Worm (Caenorhabditis elegans): ENCODE data around the gene sng-1.
"Not testable (repeated sequence)": the region's sequence is repeated elsewhere in the genome, so short reads cannot be mapped to it uniquely, and the experiment has no call there.

Gene sng-1

DNA sequence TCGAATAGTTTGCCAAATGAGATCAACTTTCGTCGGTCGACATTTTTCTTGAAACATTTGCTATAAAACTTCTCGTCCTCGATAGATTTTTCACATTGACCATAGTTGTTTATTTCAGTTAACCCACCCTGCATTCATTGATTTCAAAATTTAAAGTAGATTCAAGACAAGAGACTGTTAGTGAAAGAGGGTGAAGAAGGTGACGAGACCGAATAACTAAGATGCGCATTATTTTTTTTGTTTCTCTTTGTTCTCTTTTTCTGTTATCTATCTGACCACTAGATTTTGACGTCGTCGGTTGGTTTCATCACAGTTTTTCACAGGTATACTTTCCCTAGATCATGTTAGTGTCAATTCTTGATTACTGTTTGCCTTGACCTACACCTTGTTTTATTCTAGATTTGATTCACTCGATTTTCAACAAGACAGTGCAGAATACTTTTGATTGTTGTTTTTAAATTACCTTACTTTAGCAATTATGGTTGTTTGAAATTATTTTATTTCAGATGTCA lies 3.3 kb downstream of the sng-1 start, which contains the start of gene ttr-30:
Gene ttr-30 (plus strand): TSS at position 265 of the 512 bp plus-strand sequence.
- no peak for TF ChIP-seq W03F9.2 (tag; optimal IDR thresholded peaks at IDR 0.05)
- no peak for TF ChIP-seq dao-5 (tag; optimal IDR thresholded peaks at IDR 0.05)
- no peak for TF ChIP-seq him-1 (tag; optimal IDR thresholded peaks at IDR 0.05)

ce11 chrX:7334302-7334724 lies 6.9 kb downstream of the sng-1 start, which contains the start of gene epg-7:
TSS of gene epg-7 (plus strand) at chrX:7334714.
- TF ChIP-seq W03F9.2 (tag; optimal IDR thresholded peaks at IDR 0.05) (peak; percentile 59), him-1 (tag; optimal IDR thresholded peaks at IDR 0.05) (peak; percentile 82), dao-5 (tag; optimal IDR thresholded peaks at IDR 0.05) (no peak)

DNA sequence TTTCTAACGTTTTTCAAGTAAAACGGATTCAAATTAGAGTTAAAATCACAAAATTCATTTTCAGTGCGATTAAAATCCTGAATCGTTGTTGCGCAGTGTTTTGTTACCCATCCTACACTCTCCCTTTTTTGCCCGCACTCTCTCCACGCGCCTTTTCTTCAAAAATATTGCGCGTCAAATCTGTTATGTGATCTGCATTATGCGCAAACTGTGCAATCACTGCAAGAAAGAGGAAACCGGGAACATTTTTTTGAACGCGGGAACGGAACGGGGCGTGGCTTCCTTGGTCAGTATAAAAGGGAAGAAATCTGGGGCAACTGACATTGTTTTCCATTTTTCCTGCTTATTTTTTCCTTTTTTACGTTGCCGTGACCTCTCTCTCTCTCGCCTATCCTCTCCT lies 13.0 kb downstream of the sng-1 start:
- TF ChIP-seq dao-5 (tag; optimal IDR thresholded peaks at IDR 0.05) = no peak
- no peak for TF ChIP-seq him-1 (tag; optimal IDR thresholded peaks at IDR 0.05)
- TF ChIP-seq W03F9.2 (tag; optimal IDR thresholded peaks at IDR 0.05) = no peak

ce11 chrX:7340915-7341559 lies 13.6 kb downstream of the sng-1 start, which contains the start of gene C07D8.6:
TSS of gene C07D8.6 (plus strand) at chrX:7341509.
- TF ChIP-seq W03F9.2 (tag; optimal IDR thresholded peaks at IDR 0.05) (peak; percentile 66), him-1 (tag; optimal IDR thresholded peaks at IDR 0.05) (no peak), dao-5 (tag; optimal IDR thresholded peaks at IDR 0.05) (no peak)

DNA sequence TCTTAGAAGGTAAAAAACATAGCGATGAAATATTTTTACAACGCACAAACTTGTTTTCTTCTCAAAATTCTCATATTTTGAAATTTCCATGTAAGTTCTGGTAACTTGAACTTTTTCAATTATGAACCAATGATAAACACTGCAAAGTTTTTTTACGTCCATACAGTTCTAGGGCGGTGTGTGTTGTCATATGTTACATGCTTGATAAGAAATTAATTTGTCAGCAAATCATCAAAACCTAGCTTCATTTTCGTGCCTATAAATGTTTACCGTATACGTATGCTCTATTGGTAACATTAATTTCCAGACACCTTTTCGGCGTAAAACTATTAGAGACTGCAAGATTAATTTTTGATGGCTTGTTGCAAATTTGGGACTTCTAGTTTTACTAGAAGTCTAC lies 15.8 kb downstream of the sng-1 start:
- no peak for TF ChIP-seq him-1 (tag; optimal IDR thresholded peaks at IDR 0.05)
- TF ChIP-seq dao-5 (tag; optimal IDR thresholded peaks at IDR 0.05) = no peak
- TF ChIP-seq W03F9.2 (tag; optimal IDR thresholded peaks at IDR 0.05) = no peak

ce11 chrX:7343747-7344146 lies 16.3 kb downstream of the sng-1 start, which contains the start of gene C07D8.5:
TSS of gene C07D8.5 (plus strand) at chrX:7344047.
- TF ChIP-seq him-1 (tag; optimal IDR thresholded peaks at IDR 0.05) (no peak), W03F9.2 (tag; optimal IDR thresholded peaks at IDR 0.05) (no peak), dao-5 (tag; optimal IDR thresholded peaks at IDR 0.05) (no peak)

DNA sequence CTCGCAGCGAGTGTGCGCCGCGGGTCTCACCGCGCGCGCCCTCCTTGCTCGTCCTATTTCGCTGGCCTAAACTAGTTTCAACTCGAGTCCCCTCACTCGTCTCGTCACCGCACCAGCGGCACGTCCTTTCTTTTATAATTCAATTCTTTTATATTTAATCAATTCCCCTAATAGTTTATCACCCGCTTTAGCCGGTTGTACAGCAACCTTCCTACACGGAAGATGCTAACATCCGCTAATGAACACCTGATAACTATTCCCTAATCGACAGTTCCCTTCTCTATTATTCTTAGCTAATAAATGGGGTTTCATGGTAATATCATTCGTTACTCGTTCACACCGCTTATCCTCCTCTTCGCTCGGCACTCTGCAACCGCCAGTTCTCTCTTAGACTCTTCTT lies 37.9 kb downstream of the sng-1 start, which contains the start of gene C56G3.2:
Gene C56G3.2 (plus strand): TSS at position 301 of the 400 bp plus-strand sequence.
- TF ChIP-seq him-1, W03F9.2, dao-5 (tag; optimal IDR thresholded peaks at IDR 0.05): not testable (repeated sequence)

DNA sequence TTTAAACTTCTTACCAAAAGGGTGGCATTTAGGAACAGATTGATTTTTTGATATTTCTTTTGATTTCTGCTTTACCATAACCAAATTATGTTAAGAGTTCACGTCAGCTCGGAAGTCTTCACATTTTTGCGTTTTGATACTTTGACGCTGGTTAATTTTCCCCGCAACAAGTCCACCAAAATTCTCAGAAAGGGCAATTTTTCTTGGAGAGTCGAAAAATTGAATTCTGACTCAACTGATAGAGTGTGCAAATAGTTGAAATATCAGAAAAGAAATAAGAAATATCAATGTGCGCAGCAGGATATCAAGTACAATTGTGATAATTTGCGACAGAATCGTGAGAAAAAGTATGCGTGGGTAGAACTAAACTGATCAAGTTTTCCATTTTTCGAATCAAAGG lies 42.4 kb downstream of the sng-1 start:
- TF ChIP-seq W03F9.2 (tag; optimal IDR thresholded peaks at IDR 0.05) (no peak), him-1 (tag; optimal IDR thresholded peaks at IDR 0.05) (no peak), dao-5 (tag; optimal IDR thresholded peaks at IDR 0.05) (no peak)

DNA sequence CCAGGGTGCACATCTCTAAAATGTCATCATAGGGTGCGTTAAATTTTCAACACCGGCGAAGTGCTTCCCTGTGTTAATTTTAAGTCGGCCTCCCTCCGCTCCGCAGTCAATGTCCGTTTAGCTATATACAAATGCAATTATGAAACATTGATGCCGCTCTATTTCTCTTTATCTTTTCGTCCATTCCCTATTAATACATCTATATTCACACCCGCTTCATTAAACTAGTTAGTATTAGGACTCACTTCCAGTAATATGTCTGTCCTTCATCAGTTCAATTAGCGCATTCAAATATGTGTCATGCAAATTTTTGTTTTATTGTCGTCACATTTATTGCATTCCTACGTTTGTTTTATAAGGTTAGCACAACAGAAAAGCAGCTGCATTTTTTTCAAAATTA lies 44.5 kb downstream of the sng-1 start:
- TF ChIP-seq W03F9.2 (tag; optimal IDR thresholded peaks at IDR 0.05) = no peak
- TF ChIP-seq him-1 (tag; optimal IDR thresholded peaks at IDR 0.05) = no peak
- TF ChIP-seq dao-5 (tag; optimal IDR thresholded peaks at IDR 0.05) = no peak

- TF ChIP-seq W03F9.2 (tag; optimal IDR thresholded peaks at IDR 0.05) (no peak), dao-5 (tag; optimal IDR thresholded peaks at IDR 0.05) (no peak), him-1 (tag; optimal IDR thresholded peaks at IDR 0.05) (no peak)
Measured at ce11 chrX:7376941-7377340, 49.5 kb downstream of the sng-1 start, which contains the start of gene npr-8. TSS of gene npr-8 (plus strand) at chrX:7377302.

DNA sequence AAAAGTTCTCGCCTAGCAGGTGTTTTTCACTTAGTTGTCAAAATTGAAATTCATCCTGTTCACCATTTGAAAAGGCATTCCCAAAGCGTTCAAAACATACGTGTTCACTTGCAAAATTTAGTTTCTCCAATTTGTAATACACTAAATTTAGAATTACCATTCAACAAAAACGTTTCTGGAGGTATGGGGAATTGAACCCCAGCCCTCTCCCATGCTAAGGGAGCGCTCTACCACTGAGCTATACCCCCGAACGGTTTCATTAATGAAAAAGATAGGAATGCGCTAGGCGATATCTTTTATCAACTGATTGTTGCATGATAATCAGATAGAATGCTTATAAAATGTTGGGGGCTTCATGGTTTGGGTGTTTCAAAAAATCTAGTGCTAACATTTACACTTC lies 51.2 kb downstream of the sng-1 start:
- TF ChIP-seq dao-5 (tag; optimal IDR thresholded peaks at IDR 0.05) = no peak
- no peak for TF ChIP-seq W03F9.2 (tag; optimal IDR thresholded peaks at IDR 0.05)
- TF ChIP-seq him-1 (tag; optimal IDR thresholded peaks at IDR 0.05) = no peak
